Worm (Caenorhabditis elegans): ENCODE measurements around the gene M176.10.

ce11 chrII:9445368-9445767, 19.4 kb upstream of the M176.10 start, which contains the start of gene R09D1.13:
- TF ChIP-seq ztf-4 (tag; optimal IDR thresholded peaks at IDR 0.05) (no peak), mdl-1 (tag; optimal IDR thresholded peaks at IDR 0.05) (no peak), unc-39 (tag; optimal IDR thresholded peaks at IDR 0.05) (no peak)

All from whole organism, L3 larva.